Worm (Caenorhabditis elegans): Measurements from ENCODE around the gene F44A6.5.

Gene F44A6.5

DNA sequence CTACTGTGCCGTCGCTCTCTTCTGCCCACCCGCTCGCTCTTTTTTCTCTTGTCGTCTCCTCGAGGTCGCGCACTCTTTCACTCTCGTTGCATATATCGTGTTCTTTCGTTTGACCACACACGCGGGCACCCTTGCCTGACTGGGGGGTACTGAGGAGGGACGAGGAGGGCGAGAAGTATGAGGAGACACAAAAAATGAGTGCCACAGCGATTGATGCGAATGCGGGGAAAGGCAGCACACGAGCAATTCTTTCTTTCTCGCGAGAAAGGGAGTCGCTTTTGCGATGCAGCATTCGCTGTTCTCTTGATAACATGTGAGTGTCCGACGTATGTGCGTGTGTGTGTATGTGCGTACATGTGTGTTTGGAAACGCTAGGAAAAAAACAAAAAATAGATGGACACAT lies 30.2 kb downstream of the F44A6.5 start (continued):
- TF ChIP-seq cebp-1 (GFP tag; IDR thresholded peaks at IDR 0.05) (0 out of 2 replicates have a peak, but pooled peaks have one; percentile 20), cebp-1 (tag; optimal IDR thresholded peaks at IDR 0.05) (peak; percentile 75), ceh-40 (GFP tag; IDR thresholded peaks at IDR 0.05) (no peak), F39B2.1 (GFP tag; IDR thresholded peaks at IDR 0.05) (no peak), pha-4 (tag; optimal IDR thresholded peaks at IDR 0.05) (no peak), ets-4 (GFP tag; optimal IDR thresholded peaks at IDR 0.05) (peak; percentile 60), die-1 (tag; optimal IDR thresholded peaks at IDR 0.05) (no peak), madf-6 (GFP tag; IDR thresholded peaks at IDR 0.05) (no peak), egl-44 (GFP tag; IDR thresholded peaks at IDR 0.05) (no peak), ama-1 (optimal IDR thresholded peaks at IDR 0.05) (peak; percentile 10), ama-1 (GFP tag; optimal IDR thresholded peaks at IDR 0.05) (no peak), xnd-1 (tag; optimal IDR thresholded peaks at IDR 0.05) (no peak), somi-1 (GFP tag; optimal IDR thresholded peaks at IDR 0.05) (peak; percentile 34), K11D2.4 (GFP tag; IDR thresholded peaks at IDR 0.05) (peak; percentile 68), B0261.1 (tag; optimal IDR thresholded peaks at IDR 0.05) (no peak), aptf-2 (GFP tag; conservative IDR thresholded peaks at IDR 0.05) (no peak), Y67H2A.10 (GFP tag; conservative IDR thresholded peaks at IDR 0.05) (no peak), hlh-26 (GFP tag; conservative IDR thresholded peaks at IDR 0.05) (no peak), sptf-2 (GFP tag; optimal IDR thresholded peaks at IDR 0.05) (no peak), ceh-58 (GFP tag; IDR thresholded peaks at IDR 0.05) (no peak), lir-1 (GFP tag; conservative IDR thresholded peaks at IDR 0.05) (no peak), Y79H2A.3 (GFP tag; conservative IDR thresholded peaks at IDR 0.05) (no peak), athp-1 (tag; optimal IDR thresholded peaks at IDR 0.05) (no peak), hmg-1.2 (GFP tag; IDR thresholded peaks at IDR 0.05) (peak; percentile 60), mcd-1 (GFP tag; IDR thresholded peaks at IDR 0.05) (peak; percentile 63), ceh-91 (GFP tag; IDR thresholded peaks at IDR 0.05) (no peak), aptf-3 (GFP tag; IDR thresholded peaks at IDR 0.05) (no peak), attf-3 (GFP tag; conservative IDR thresholded peaks at IDR 0.05) (no peak), dox-1 (GFP tag; IDR thresholded peaks at IDR 0.05) (peak; percentile 75; the same call in 1 of the 2 replicates), attf-6 (GFP tag; IDR thresholded peaks at IDR 0.05) (no peak), lsl-1 (GFP tag; optimal IDR thresholded peaks at IDR 0.05) (no peak), nhr-90 (tag; optimal IDR thresholded peaks at IDR 0.05) (peak; percentile 54), T07F8.4 (tag; optimal IDR thresholded peaks at IDR 0.05) (peak; percentile 15), tlf-1 (GFP tag; optimal IDR thresholded peaks at IDR 0.05) (no peak), F10E7.11 (tag; optimal IDR thresholded peaks at IDR 0.05) (no peak), K12H6.12 (tag; optimal IDR thresholded peaks at IDR 0.05) (peak; percentile 88), C06A6.2 (GFP tag; conservative IDR thresholded peaks at IDR 0.05) (no peak; the same call in 1 of the 2 replicates), Y95B8A.8 (GFP tag; IDR thresholded peaks at IDR 0.05) (no peak), B0035.1 (tag; optimal IDR thresholded peaks at IDR 0.05) (no peak), ztf-6 (GFP tag; IDR thresholded peaks at IDR 0.05) (no peak), bed-2 (GFP tag; IDR thresholded peaks at IDR 0.05) (no peak), snpc-1.3 (tag; optimal IDR thresholded peaks at IDR 0.05; ENCODE audit: insufficient read depth) (no peak), lin-40 (tag; optimal IDR thresholded peaks at IDR 0.05) (peak; percentile 85), ztf-26 (tag; optimal IDR thresholded peaks at IDR 0.05) (no peak), ztf-22 (GFP tag; optimal IDR thresholded peaks at IDR 0.05) (no peak), F49E8.2 (tag; optimal IDR thresholded peaks at IDR 0.05; ENCODE audit: insufficient read depth) (no peak), efl-1 (GFP tag; optimal IDR thresholded peaks at IDR 0.05) (no peak), repo-1 (tag; optimal IDR thresholded peaks at IDR 0.05) (no peak), lag-1 (GFP tag; IDR thresholded peaks at IDR 0.05) (no peak)
